Worm (Caenorhabditis elegans) whole organism, young adult: ENCODE measurements around the gene F26H11.8.
A peak's percentile ranks its signal among the peaks of the same experiment; 100 is the strongest.

Experiments
- F22D6.2 ChIP-seq: sonication (generic microtip); optimal IDR thresholded peaks from 2 replicates; lab custom pipeline; 2016; ENCODE audit warnings: mild to moderate bottlenecking, missing genetic modification characterization, missing compliant biosample characterization
- F39B2.1 ChIP-seq: fragments of 200-800 bp; sonication (Bioruptor generic); IDR thresholded peaks from 2 replicates; pipeline ENCODE4 v1.3.6; 2022; ENCODE audit warnings: missing genetic modification reagents, missing genetic modification characterization, missing compliant biosample characterization
- F57C9.4 ChIP-seq: sonication (generic microtip); optimal IDR thresholded peaks from 2 replicates; lab custom pipeline; 2017; ENCODE audit warnings: mild to moderate bottlenecking, missing genetic modification characterization, missing compliant biosample characterization
- K11D2.4 ChIP-seq: fragments of 200-800 bp; sonication (Bioruptor generic); IDR thresholded peaks from 2 replicates; pipeline ENCODE4 v1.3.6; 2022; ENCODE audit warnings: missing genetic modification reagents, missing genetic modification characterization, missing compliant biosample characterization
- K12H6.12 ChIP-seq: fragments of 200-800 bp; sonication (Bioruptor generic); optimal IDR thresholded peaks from 2 replicates; lab custom pipeline; 2018; ENCODE audit warnings: mild to moderate bottlenecking, missing genetic modification characterization, missing compliant biosample characterization
- T07F8.4 ChIP-seq: sonication (generic microtip); optimal IDR thresholded peaks from 2 replicates; lab custom pipeline; 2016; ENCODE audit warnings: mild to moderate bottlenecking, missing genetic modification characterization, moderate library complexity, missing compliant biosample characterization
- T26A5.8 ChIP-seq: sonication (generic microtip); optimal IDR thresholded peaks from 2 replicates; lab custom pipeline; 2016; ENCODE audit warnings: missing genetic modification characterization, missing compliant biosample characterization
- Y53G8AR.9 ChIP-seq: fragments of 200-800 bp; sonication (Bioruptor generic); conservative IDR thresholded peaks from 2 replicates; pipeline ENCODE4 v1.3.6; 2022; ENCODE audit warnings: missing genetic modification reagents, missing genetic modification characterization, missing compliant biosample characterization
- Y79H2A.3 ChIP-seq: fragments of 200-800 bp; sonication (Bioruptor generic); conservative IDR thresholded peaks from 2 replicates; pipeline ENCODE4 v1.3.6; 2022; ENCODE audit warnings: missing genetic modification reagents, missing genetic modification characterization, missing compliant biosample characterization
- ZK185.1 ChIP-seq: sonication (generic microtip); optimal IDR thresholded peaks from 2 replicates; lab custom pipeline; 2016; ENCODE audit warnings: mild to moderate bottlenecking, missing genetic modification characterization, missing compliant biosample characterization; ENCODE audit not compliant: poor library complexity, severe bottlenecking
- ama-1 ChIP-seq, 3 experiments: fragments of 150-350 bp in 1 of 3; sonication (generic microtip) in 2 of 3; optimal IDR thresholded peaks; 2 replicates each; lab custom pipeline; 2014 to 2018; ENCODE audit warnings: missing biosample characterization in 2 of 3, missing genetic modification characterization in 2 of 3, missing genetic modification reagents in 2 of 3
- bed-2 ChIP-seq: fragments of 200-800 bp; sonication (Bioruptor generic); IDR thresholded peaks from 2 replicates; pipeline ENCODE4 v1.3.6; 2022; ENCODE audit warnings: missing genetic modification reagents, missing genetic modification characterization, missing compliant biosample characterization
- cebp-1 ChIP-seq, 2 experiments: fragments of 200-800 bp in 1 of 2; sonication (Bioruptor generic) in 1 of 2; sonication (generic microtip) in 1 of 2; IDR thresholded peaks in 1 of 2; optimal IDR thresholded peaks in 1 of 2; 2 replicates each; pipeline versions ENCODE4 v1.3.6 to Lab custom; 2017 to 2022; ENCODE audit warnings: missing compliant biosample characterization in 2 of 2, missing genetic modification characterization in 2 of 2, mild to moderate bottlenecking in 1 of 2, missing genetic modification reagents in 1 of 2, moderate library complexity in 1 of 2
- ceh-100 ChIP-seq: fragments of 200-800 bp; sonication (Bioruptor generic); IDR thresholded peaks from 2 replicates; pipeline ENCODE4 v1.3.6; 2022; ENCODE audit warnings: missing genetic modification reagents, missing genetic modification characterization, missing compliant biosample characterization
- egrh-3 ChIP-seq: fragments of 200-800 bp; sonication (Bioruptor generic); IDR thresholded peaks from 2 replicates; pipeline ENCODE4 v1.3.6; 2022; ENCODE audit warnings: missing genetic modification reagents, missing genetic modification characterization, missing compliant biosample characterization
- ekl-4 ChIP-seq: fragments of 200-800 bp; sonication (Bioruptor generic); IDR thresholded peaks from 2 replicates; pipeline ENCODE4 v1.3.6; 2022; ENCODE audit warnings: missing genetic modification reagents, missing genetic modification characterization, missing compliant biosample characterization
- hmg-1.2 ChIP-seq: fragments of 200-800 bp; sonication (Bioruptor generic); IDR thresholded peaks from 2 replicates; pipeline ENCODE4 v1.3.6; 2022; ENCODE audit warnings: missing genetic modification reagents, missing genetic modification characterization, missing compliant biosample characterization
- hsf-1 ChIP-seq: fragments of 200-800 bp; sonication (Bioruptor generic); IDR thresholded peaks from 2 replicates; pipeline ENCODE4 v1.3.6; 2022; ENCODE audit warnings: missing genetic modification reagents, missing genetic modification characterization, missing compliant biosample characterization
- lin-26 ChIP-seq: fragments of 200-800 bp; sonication (Bioruptor generic); IDR thresholded peaks from 2 replicates; pipeline ENCODE4 v1.3.6; 2022; ENCODE audit warnings: missing genetic modification reagents, missing genetic modification characterization, missing compliant biosample characterization
- lin-40 ChIP-seq: sonication (generic microtip); optimal IDR thresholded peaks from 2 replicates; lab custom pipeline; 2016; ENCODE audit warnings: missing genetic modification characterization, mild to moderate bottlenecking, missing compliant biosample characterization, missing genotype, missing genetic modification reagents
- mcd-1 ChIP-seq: fragments of 200-800 bp; sonication (Bioruptor generic); IDR thresholded peaks from 2 replicates; pipeline ENCODE4 v1.3.6; 2022; ENCODE audit warnings: missing genetic modification reagents, missing genetic modification characterization, missing compliant biosample characterization
- mel-28 ChIP-seq: sonication (generic microtip); optimal IDR thresholded peaks from 2 replicates; lab custom pipeline; 2016; ENCODE audit warnings: borderline replicate concordance, mild to moderate bottlenecking, missing genetic modification characterization, missing compliant biosample characterization
- mes-4 ChIP-seq: sonication (generic microtip); optimal IDR thresholded peaks from 2 replicates; lab custom pipeline; 2016; ENCODE audit warnings: missing genotype, missing genetic modification characterization, missing compliant biosample characterization
- mxl-1 ChIP-seq: sonication (generic microtip); optimal IDR thresholded peaks from 2 replicates; lab custom pipeline; 2016; ENCODE audit warnings: missing genetic modification characterization, missing compliant biosample characterization
- nfyb-1 ChIP-seq: fragments of 200-800 bp; sonication (Bioruptor generic); IDR thresholded peaks from 2 replicates; pipeline ENCODE4 v1.3.6; 2022; ENCODE audit warnings: missing genetic modification reagents, missing genetic modification characterization, missing compliant biosample characterization
- nhr-27 ChIP-seq: fragments of 200-800 bp; sonication (Bioruptor generic); optimal IDR thresholded peaks from 2 replicates; lab custom pipeline; 2018; ENCODE audit warnings: mild to moderate bottlenecking, missing genetic modification characterization, moderate library complexity, missing compliant biosample characterization
- nhr-80 ChIP-seq: sonication (generic microtip); optimal IDR thresholded peaks from 2 replicates; lab custom pipeline; 2016; ENCODE audit warnings: missing genetic modification characterization, missing compliant biosample characterization
- pbrm-1 ChIP-seq: fragments of 200-800 bp; sonication (Bioruptor generic); IDR thresholded peaks from 2 replicates; pipeline ENCODE4 v1.3.6; 2022; ENCODE audit warnings: missing genetic modification reagents, missing genetic modification characterization, missing compliant biosample characterization
- pha-4 ChIP-seq: fragments of 150-350 bp; sonication (generic microtip); optimal IDR thresholded peaks from 2 replicates; lab custom pipeline; 2014; ENCODE audit warnings: missing biosample characterization, missing genetic modification reagents, missing genetic modification characterization
- rcor-1 ChIP-seq: fragments of 200-800 bp; sonication (Bioruptor generic); IDR thresholded peaks from 2 replicates; pipeline ENCODE4 v1.3.6; 2022; ENCODE audit warnings: missing genetic modification reagents, missing genetic modification characterization, missing compliant biosample characterization
- rec-8 ChIP-seq, 2 experiments: sonication (generic microtip); optimal IDR thresholded peaks; 2 replicates each; lab custom pipeline; 2016; ENCODE audit warnings: mild to moderate bottlenecking in 2 of 2, missing genetic modification characterization in 2 of 2, missing genetic modification reagents in 2 of 2, missing genotype in 2 of 2, missing biosample characterization in 1 of 2, missing compliant biosample characterization in 1 of 2, moderate library complexity in 1 of 2
- repo-1 ChIP-seq: sonication (generic microtip); optimal IDR thresholded peaks from 2 replicates; lab custom pipeline; 2017; ENCODE audit warnings: mild to moderate bottlenecking, missing genetic modification characterization, missing compliant biosample characterization
- rpc-1 ChIP-seq, 2 experiments: fragments of 150-350 bp in 1 of 2; sonication (generic microtip) in 1 of 2; optimal IDR thresholded peaks; 2 replicates each; lab custom pipeline; 2014 to 2018; ENCODE audit warnings: missing biosample characterization in 1 of 2, missing genetic modification characterization in 1 of 2, missing genetic modification reagents in 1 of 2, missing genotype in 1 of 2
- snpc-1.1 ChIP-seq: sonication (generic microtip); optimal IDR thresholded peaks from 2 replicates; lab custom pipeline; 2017; ENCODE audit warnings: missing genetic modification characterization, mild to moderate bottlenecking, missing compliant biosample characterization, antibody characterized with exemption, moderate library complexity, missing genotype, missing genetic modification reagents; ENCODE audit not compliant: insufficient read depth
- sptf-2 ChIP-seq: fragments of 200-800 bp; sonication (Bioruptor generic); optimal IDR thresholded peaks from 2 replicates; lab custom pipeline; 2018; ENCODE audit warnings: mild to moderate bottlenecking, missing genetic modification characterization, missing compliant biosample characterization
- tbp1 ChIP-seq: fragments of 200-800 bp; sonication (Bioruptor generic); optimal IDR thresholded peaks from 2 replicates; lab custom pipeline; 2018; ENCODE audit warnings: mild to moderate bottlenecking, missing genetic modification characterization, missing compliant biosample characterization
- unc-130 ChIP-seq: sonication (generic microtip); optimal IDR thresholded peaks from 2 replicates; lab custom pipeline; 2016; ENCODE audit warnings: missing genetic modification reagents, missing genetic modification characterization, missing compliant biosample characterization
- zim-3 ChIP-seq: sonication (generic microtip); optimal IDR thresholded peaks from 2 replicates; lab custom pipeline; 2017; ENCODE audit warnings: mild to moderate bottlenecking, missing genetic modification characterization, moderate library complexity, missing compliant biosample characterization
- ztf-28 ChIP-seq: fragments of 200-800 bp; sonication (Bioruptor generic); IDR thresholded peaks from 2 replicates; pipeline ENCODE4 v1.3.6; 2022; ENCODE audit warnings: missing genetic modification reagents, missing genetic modification characterization, missing compliant biosample characterization
- ztf-6 ChIP-seq: fragments of 200-800 bp; sonication (Bioruptor generic); IDR thresholded peaks from 2 replicates; pipeline ENCODE4 v1.3.6; 2022; ENCODE audit warnings: missing genetic modification reagents, missing genetic modification characterization, missing compliant biosample characterization

Gene F26H11.8

ce11 chrII:14399595-14399994 lies 11.3 kb downstream of the F26H11.8 start (continued):
- TF ChIP-seq F39B2.1 (GFP tag; lab: Robert Waterston, UW) (no peak), bed-2 (no peak)

DNA sequence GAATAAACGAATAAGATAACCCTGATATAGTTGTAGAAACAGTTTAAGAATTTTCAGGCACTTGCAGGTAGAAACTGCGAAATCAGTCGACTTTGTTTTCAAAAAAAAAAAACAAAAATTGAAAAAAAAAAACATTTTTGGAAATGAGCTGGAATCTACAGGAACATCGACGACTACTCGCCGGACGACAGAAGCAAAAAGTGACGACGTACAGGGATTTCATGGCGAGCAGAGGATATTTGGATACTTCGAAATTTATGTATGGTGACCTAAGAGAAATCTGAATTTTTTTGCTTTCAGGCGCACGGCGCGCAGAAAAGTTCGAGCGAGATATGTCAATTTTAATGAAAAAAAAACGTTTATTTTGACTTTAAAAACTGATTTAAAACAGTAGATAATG lies 12.8 kb downstream of the F26H11.8 start:
- TF ChIP-seq Y53G8AR.9 (GFP tag; lab: Robert Waterston, UW) (0 out of 2 replicates have a peak, but pooled peaks have one; percentile 15), ama-1 (optimal IDR thresholded peaks at IDR 0.05; lab: Kevin White, UChicago) (peak; percentile 26), ama-1 (GFP tag; optimal IDR thresholded peaks at IDR 0.05; lab: Kevin White, UChicago) (no peak), zim-3 (tag; lab: Kevin White, UChicago) (no peak), egrh-3 (GFP tag; lab: Robert Waterston, UW) (no peak)

- no peak for TF ChIP-seq cebp-1 (GFP tag; IDR thresholded peaks at IDR 0.05; lab: Robert Waterston, UW)
- peak; percentile 14 for TF ChIP-seq cebp-1 (tag; optimal IDR thresholded peaks at IDR 0.05; lab: Kevin White, UChicago)
- TF ChIP-seq Y79H2A.3 (GFP tag; lab: Robert Waterston, UW): no peak
- peak; percentile 21 for TF ChIP-seq pha-4 (tag; lab: Kevin White, UChicago)
- peak; percentile 9 for TF ChIP-seq nhr-80
Measured at ce11 chrII:14404266-14404665, 16.0 kb downstream of the F26H11.8 start.

- TF ChIP-seq mel-28 (tag; lab: Kevin White, UChicago): no peak
- no peak for TF ChIP-seq snpc-1.1 (tag; lab: Kevin White, UChicago)
- peak; percentile 39 for TF ChIP-seq K12H6.12 (tag; lab: Kevin White, UChicago)
- TF ChIP-seq sptf-2 (GFP tag; lab: Kevin White, UChicago): no peak
- no peak for TF ChIP-seq lin-26
- no peak for TF ChIP-seq repo-1 (tag; lab: Kevin White, UChicago)
- TF ChIP-seq mes-4 (tag; lab: Kevin White, UChicago): no peak
- TF ChIP-seq lin-40: peak; percentile 69
- TF ChIP-seq K11D2.4 (GFP tag; lab: Robert Waterston, UW): no peak
- no peak for TF ChIP-seq T26A5.8 (tag; lab: Kevin White, UChicago)
- TF ChIP-seq F39B2.1 (GFP tag; lab: Robert Waterston, UW): no peak
- TF ChIP-seq ZK185.1: no peak
- TF ChIP-seq rec-8 (tag; optimal IDR thresholded peaks at IDR 0.05; lab: Kevin White, UChicago): no peak
- TF ChIP-seq nfyb-1 (GFP tag; lab: Robert Waterston, UW): 0 out of 2 replicates have a peak, but pooled peaks have one; percentile 22
- no peak for TF ChIP-seq F22D6.2 (tag; lab: Kevin White, UChicago)
- no peak for TF ChIP-seq ceh-100 (GFP tag; lab: Robert Waterston, UW)
- TF ChIP-seq pbrm-1 (GFP tag; lab: Robert Waterston, UW): 0 out of 2 replicates have a peak, but pooled peaks have one; percentile 66
- TF ChIP-seq ztf-6 (GFP tag; lab: Robert Waterston, UW): no peak
- peak; percentile 82 for TF ChIP-seq hmg-1.2 (GFP tag; lab: Robert Waterston, UW)
- no peak for TF ChIP-seq F57C9.4 (tag; lab: Kevin White, UChicago)
- no peak for TF ChIP-seq T07F8.4 (tag; lab: Kevin White, UChicago)
- no peak for TF ChIP-seq rcor-1
- 0 out of 2 replicates have a peak, but pooled peaks have one; percentile 45 for TF ChIP-seq ekl-4 (GFP tag; lab: Robert Waterston, UW)
- TF ChIP-seq mxl-1: no peak
- TF ChIP-seq mcd-1 (GFP tag; lab: Robert Waterston, UW): peak; percentile 64
- no peak for TF ChIP-seq unc-130 (GFP tag; lab: Kevin White, UChicago)
- peak; percentile 95 for TF ChIP-seq hsf-1 (GFP tag; lab: Robert Waterston, UW)
- TF ChIP-seq rpc-1 (optimal IDR thresholded peaks at IDR 0.05; lab: Kevin White, UChicago): peak; percentile 35
- no peak for TF ChIP-seq rpc-1 (tag; optimal IDR thresholded peaks at IDR 0.05; lab: Kevin White, UChicago)
- TF ChIP-seq zim-3 (tag; lab: Kevin White, UChicago): no peak
- no peak for TF ChIP-seq tbp1 (GFP tag; lab: Kevin White, UChicago)
- TF ChIP-seq ztf-28 (GFP tag; lab: Robert Waterston, UW): 0 out of 2 replicates have a peak, but pooled peaks have one; percentile 22
- no peak for TF ChIP-seq nhr-27 (tag; lab: Kevin White, UChicago)
Measured at ce11 chrII:14404741-14405488, 16.6 kb downstream of the F26H11.8 start.
